Worm (Caenorhabditis elegans) whole organism, L2 larva: Measurements from ENCODE around the gene ctr-9.
A peak's percentile ranks its signal among the peaks of the same experiment; 100 is the strongest.

Experiments
- C34F6.9 ChIP-seq: fragments of 150-350 bp; optimal IDR thresholded peaks from 2 replicates; lab custom pipeline; 2014; ENCODE audit warnings: missing biosample characterization, missing genetic modification characterization
- F13H6.1 ChIP-seq: sonication (generic microtip); optimal IDR thresholded peaks from 2 replicates; lab custom pipeline; 2016; ENCODE audit warnings: missing genetic modification characterization, missing compliant biosample characterization
- R02D3.7 ChIP-seq: fragments of 150-350 bp; optimal IDR thresholded peaks from 2 replicates; lab custom pipeline; 2014; ENCODE audit warnings: missing biosample characterization, missing genetic modification characterization
- Y55F3AM.14 ChIP-seq: fragments of 200-800 bp; sonication (Bioruptor generic); optimal IDR thresholded peaks from 2 replicates; lab custom pipeline; 2018; ENCODE audit warnings: mild to moderate bottlenecking, missing genetic modification characterization, missing compliant biosample characterization
- ZK546.5 ChIP-seq: sonication (generic microtip); optimal IDR thresholded peaks from 2 replicates; lab custom pipeline; 2017; ENCODE audit warnings: missing biosample characterization, missing genetic modification characterization
- alr-1 ChIP-seq: fragments of 150-350 bp; optimal IDR thresholded peaks from 2 replicates; lab custom pipeline; 2014; ENCODE audit warnings: missing biosample characterization, missing genetic modification characterization
- aly-2 ChIP-seq: fragments of 150-350 bp; optimal IDR thresholded peaks from 2 replicates; lab custom pipeline; 2014; ENCODE audit warnings: missing biosample characterization, missing genetic modification characterization
- ama-1 ChIP-seq: fragments of 150-350 bp; optimal IDR thresholded peaks from 2 replicates; lab custom pipeline; 2018; ENCODE audit warnings: inconsistent platforms
- blmp-1 ChIP-seq: sonication (generic microtip); optimal IDR thresholded peaks from 2 replicates; lab custom pipeline; 2017; ENCODE audit warnings: missing genetic modification characterization, mild to moderate bottlenecking, missing compliant biosample characterization, antibody characterized with exemption, moderate library complexity; ENCODE audit not compliant: insufficient read depth
- ceh-16 ChIP-seq: fragments of 150-350 bp; optimal IDR thresholded peaks from 2 replicates; lab custom pipeline; 2014; ENCODE audit warnings: missing biosample characterization, missing genetic modification characterization
- ceh-82 ChIP-seq: fragments of 150-350 bp; optimal IDR thresholded peaks from 2 replicates; lab custom pipeline; 2014; ENCODE audit warnings: missing biosample characterization, missing genetic modification characterization
- crh-2 ChIP-seq: sonication (generic microtip); optimal IDR thresholded peaks from 2 replicates; lab custom pipeline; 2017; ENCODE audit warnings: missing biosample characterization, missing genetic modification characterization
- dmd-4 ChIP-seq: sonication (generic microtip); optimal IDR thresholded peaks from 2 replicates; lab custom pipeline; 2017; ENCODE audit warnings: missing biosample characterization, missing genetic modification characterization
- elt-1 ChIP-seq: fragments of 150-350 bp; optimal IDR thresholded peaks from 2 replicates; lab custom pipeline; 2014; ENCODE audit warnings: missing biosample characterization, missing genetic modification characterization
- elt-3 ChIP-seq: sonication (generic microtip); optimal IDR thresholded peaks from 2 replicates; lab custom pipeline; 2017; ENCODE audit warnings: missing biosample characterization, missing genetic modification characterization
- gmeb-1 ChIP-seq: fragments of 150-350 bp; optimal IDR thresholded peaks from 2 replicates; lab custom pipeline; 2014; ENCODE audit warnings: missing biosample characterization, missing genetic modification characterization
- lin-11 ChIP-seq: fragments of 150-350 bp; sonication (generic microtip); optimal IDR thresholded peaks from 2 replicates; lab custom pipeline; 2014; ENCODE audit warnings: missing biosample characterization, missing genetic modification characterization, inconsistent platforms, mixed read lengths
- lin-39 ChIP-seq: fragments of 150-350 bp; optimal IDR thresholded peaks from 2 replicates; lab custom pipeline; 2014; ENCODE audit warnings: missing biosample characterization, missing genetic modification reagents, missing genetic modification characterization
- lsy-2 ChIP-seq, 2 experiments: fragments of 150-350 bp in 1 of 2; sonication (generic microtip) in 1 of 2; optimal IDR thresholded peaks; 2 replicates each; lab custom pipeline; 2014 to 2017; ENCODE audit warnings: missing biosample characterization in 2 of 2, missing genetic modification characterization in 2 of 2
- mab-5 ChIP-seq: fragments of 150-350 bp; optimal IDR thresholded peaks from 2 replicates; lab custom pipeline; 2014; ENCODE audit warnings: missing biosample characterization, missing genetic modification characterization
- mbf-1 ChIP-seq: sonication (generic microtip); optimal IDR thresholded peaks from 2 replicates; lab custom pipeline; 2017; ENCODE audit warnings: missing biosample characterization, missing genetic modification characterization
- mdl-1 ChIP-seq, 2 experiments: fragments of 150-350 bp in 1 of 2; sonication (generic microtip) in 1 of 2; optimal IDR thresholded peaks; 2 replicates each; lab custom pipeline; 2017; ENCODE audit warnings: missing biosample characterization in 2 of 2, missing genetic modification characterization in 2 of 2
- nhr-11 ChIP-seq: fragments of 150-350 bp; optimal IDR thresholded peaks from 2 replicates; lab custom pipeline; 2014; ENCODE audit warnings: missing biosample characterization, missing genetic modification characterization
- nhr-12 ChIP-seq: fragments of 150-350 bp; optimal IDR thresholded peaks from 2 replicates; lab custom pipeline; 2014; ENCODE audit warnings: missing biosample characterization, missing genetic modification characterization
- nhr-129 ChIP-seq: fragments of 150-350 bp; optimal IDR thresholded peaks from 2 replicates; lab custom pipeline; 2014; ENCODE audit warnings: missing biosample characterization, missing genetic modification characterization
- nhr-21 ChIP-seq: fragments of 150-350 bp; optimal IDR thresholded peaks from 2 replicates; lab custom pipeline; 2014; ENCODE audit warnings: missing biosample characterization, missing genetic modification characterization
- nhr-23 ChIP-seq: fragments of 150-350 bp; optimal IDR thresholded peaks from 2 replicates; lab custom pipeline; 2014; ENCODE audit warnings: missing biosample characterization, missing genetic modification reagents, missing genetic modification characterization
- nhr-25 ChIP-seq: fragments of 150-350 bp; sonication (generic microtip); optimal IDR thresholded peaks from 3 replicates; lab custom pipeline; 2014; ENCODE audit warnings: missing biosample characterization, missing genetic modification characterization
- nhr-6 ChIP-seq: fragments of 150-350 bp; optimal IDR thresholded peaks from 2 replicates; lab custom pipeline; 2014; ENCODE audit warnings: missing biosample characterization, missing genetic modification characterization
- nhr-77 ChIP-seq: fragments of 150-350 bp; optimal IDR thresholded peaks from 2 replicates; lab custom pipeline; 2014; ENCODE audit warnings: missing biosample characterization, missing genetic modification characterization
- peb-1 ChIP-seq: fragments of 150-350 bp; optimal IDR thresholded peaks from 2 replicates; lab custom pipeline; 2014; ENCODE audit warnings: missing biosample characterization, missing genetic modification characterization
- sem-4 ChIP-seq: fragments of 150-350 bp; optimal IDR thresholded peaks from 2 replicates; lab custom pipeline; 2014; ENCODE audit warnings: missing biosample characterization, missing genetic modification reagents, missing genetic modification characterization
- sma-3 ChIP-seq: sonication (generic microtip); optimal IDR thresholded peaks from 2 replicates; lab custom pipeline; 2016; ENCODE audit warnings: missing genetic modification reagents, missing genetic modification characterization, missing compliant biosample characterization
- snpc-4 ChIP-seq: fragments of 150-350 bp; optimal IDR thresholded peaks from 2 replicates; lab custom pipeline; 2014; ENCODE audit warnings: missing biosample characterization, missing genetic modification characterization
- unc-55 ChIP-seq: fragments of 150-350 bp; sonication (generic microtip); optimal IDR thresholded peaks from 3 replicates; lab custom pipeline; 2014; ENCODE audit warnings: missing biosample characterization, missing genetic modification reagents, missing genetic modification characterization
- zag-1 ChIP-seq: fragments of 150-350 bp; optimal IDR thresholded peaks from 2 replicates; lab custom pipeline; 2014; ENCODE audit warnings: missing biosample characterization, missing genetic modification characterization
- ztf-1 ChIP-seq: fragments of 200-800 bp; sonication (Bioruptor generic); conservative IDR thresholded peaks from 2 replicates; pipeline ENCODE4 v1.3.6; 2022; ENCODE audit warnings: missing genetic modification characterization, missing compliant biosample characterization
- ztf-11 ChIP-seq: sonication (generic microtip); optimal IDR thresholded peaks from 2 replicates; lab custom pipeline; 2017; ENCODE audit warnings: missing biosample characterization, missing genetic modification characterization
- ztf-4 ChIP-seq: fragments of 150-350 bp; optimal IDR thresholded peaks from 2 replicates; lab custom pipeline; 2014; ENCODE audit warnings: missing biosample characterization, missing genetic modification characterization

ctr-9 gene

ce11 chrIII:9542280-9542679 lies 51.1 kb downstream of the ctr-9 start, which contains the start of gene mut-7:
TSS of gene mut-7 (minus strand) at chrIII:9542380.
- TF ChIP-seq nhr-6 (tag; lab: Kevin White, UChicago) (no peak), C34F6.9 (tag; lab: Kevin White, UChicago) (no peak), elt-1 (tag; lab: Kevin White, UChicago) (no peak), sma-3 (no peak), nhr-12 (tag; lab: Kevin White, UChicago) (no peak), nhr-23 (tag; lab: Kevin White, UChicago) (no peak), ceh-16 (tag; lab: Kevin White, UChicago) (no peak), zag-1 (tag; lab: Kevin White, UChicago) (no peak), nhr-25 (tag; lab: Kevin White, UChicago) (no peak), elt-3 (tag; lab: Kevin White, UChicago) (no peak), dmd-4 (tag; lab: Kevin White, UChicago) (no peak), unc-55 (no peak), mab-5 (tag; lab: Kevin White, UChicago) (no peak), blmp-1 (no peak), lin-39 (tag; lab: Kevin White, UChicago) (no peak), mbf-1 (tag; lab: Kevin White, UChicago) (no peak)
- TF ChIP-seq, all 48 proteins: peak for 0

- TF ChIP-seq lsy-2 (tag; optimal IDR thresholded peaks at IDR 0.05; lab: Kevin White, UChicago), result peak; percentile 32 to 83
- TF ChIP-seq C34F6.9 (tag; lab: Kevin White, UChicago), result peak; percentile 83
- peak; percentile 51 for TF ChIP-seq gmeb-1 (tag; lab: Kevin White, UChicago)
- TF ChIP-seq crh-2, result peak; percentile 16
- peak; percentile 89 for TF ChIP-seq unc-55
- TF ChIP-seq snpc-4 (tag; lab: Kevin White, UChicago), result no peak
- no peak for TF ChIP-seq peb-1
- TF ChIP-seq ztf-4 (tag; lab: Kevin White, UChicago), result no peak
Observed at ce11 chrIII:9542816-9543215, 51.6 kb downstream of the ctr-9 start, which contains the start of gene eif-2Balpha. TSS of gene eif-2Balpha (plus strand) at chrIII:9543119.

DNA sequence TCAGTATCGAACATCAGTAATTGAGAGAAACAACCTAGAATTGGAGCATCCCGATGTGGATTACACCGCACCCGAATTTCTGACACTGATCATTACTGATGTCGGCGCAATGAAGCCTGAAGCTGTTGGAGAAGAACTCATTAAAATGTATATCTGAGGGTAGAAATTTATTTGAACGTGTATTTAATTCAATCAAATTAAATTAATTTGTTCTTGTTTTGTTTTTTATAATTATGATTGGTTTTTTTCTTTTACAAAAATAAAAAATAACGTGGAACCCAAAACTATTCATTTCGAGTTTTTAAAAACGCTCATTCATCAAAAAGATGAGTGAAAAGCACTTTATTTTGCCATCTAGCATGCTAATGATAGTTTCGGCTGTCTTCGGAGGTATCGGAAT lies 52.9 kb downstream of the ctr-9 start, which contains the start of gene ZK1098.9:
Gene ZK1098.9, plus strand, starts transcription at position 301 of the 400 bp plus-strand sequence.
- no peak for TF ChIP-seq F13H6.1 (tag; lab: Kevin White, UChicago)
- no peak for TF ChIP-seq sma-3
- TF ChIP-seq lin-11 (tag; lab: Kevin White, UChicago), result no peak
- TF ChIP-seq ZK546.5 (tag; lab: Kevin White, UChicago), result no peak
- no peak for TF ChIP-seq ceh-82
- TF ChIP-seq sem-4 (tag; lab: Kevin White, UChicago), result no peak
- TF ChIP-seq elt-3 (tag; lab: Kevin White, UChicago), result no peak
- TF ChIP-seq blmp-1, result no peak
- TF ChIP-seq nhr-12 (tag; lab: Kevin White, UChicago), result no peak

- TF ChIP-seq Y55F3AM.14 (GFP tag; lab: Kevin White, UChicago) (no peak), lsy-2 (tag; optimal IDR thresholded peaks at IDR 0.05; lab: Kevin White, UChicago) (peak in 1 of 2 experiments; percentile 14)
Observed at ce11 chrIII:9544820-9545219, 53.6 kb downstream of the ctr-9 start, which contains the start of gene ZK1098.12. TSS of gene ZK1098.12 (plus strand) at chrIII:9545120.

ce11 chrIII:9546016-9546659 lies 54.9 kb downstream of the ctr-9 start, which contains the start of gene unc-16:
TSS of gene unc-16 (plus strand) at chrIII:9546258.
- peak; percentile 91 for TF ChIP-seq F13H6.1 (tag; lab: Kevin White, UChicago)
- peak; percentile 82 for TF ChIP-seq sem-4 (tag; lab: Kevin White, UChicago)
- no peak for TF ChIP-seq dmd-4 (tag; lab: Kevin White, UChicago)
- TF ChIP-seq ZK546.5 (tag; lab: Kevin White, UChicago), result peak; percentile 9
- TF ChIP-seq zag-1 (tag; lab: Kevin White, UChicago), result peak; percentile 66
- peak; percentile 2 for TF ChIP-seq Y55F3AM.14 (GFP tag; lab: Kevin White, UChicago)
- TF ChIP-seq lin-39 (tag; lab: Kevin White, UChicago), result no peak
- TF ChIP-seq nhr-77 (tag; lab: Kevin White, UChicago), result no peak
- no peak for TF ChIP-seq blmp-1
- peak; percentile 99 to 100 for TF ChIP-seq lsy-2 (tag; optimal IDR thresholded peaks at IDR 0.05; lab: Kevin White, UChicago)
- TF ChIP-seq nhr-6 (tag; lab: Kevin White, UChicago), result peak; percentile 54
- TF ChIP-seq nhr-129 (tag; lab: Kevin White, UChicago), result peak; percentile 85
- peak; percentile 76 for TF ChIP-seq nhr-21 (tag; lab: Kevin White, UChicago)
- TF ChIP-seq aly-2 (tag; lab: Kevin White, UChicago), result no peak
- TF ChIP-seq unc-55, result peak; percentile 96
- TF ChIP-seq ztf-1 (GFP tag; lab: Robert Waterston, UW), result no peak
- TF ChIP-seq nhr-11 (tag; lab: Kevin White, UChicago), result no peak
- no peak for TF ChIP-seq mbf-1 (tag; lab: Kevin White, UChicago)
- no peak for TF ChIP-seq ceh-16 (tag; lab: Kevin White, UChicago)
- no peak for TF ChIP-seq R02D3.7
- TF ChIP-seq mab-5 (tag; lab: Kevin White, UChicago), result peak; percentile 80
- TF ChIP-seq mdl-1 (tag; optimal IDR thresholded peaks at IDR 0.05; lab: Kevin White, UChicago), result peak; percentile 64 to 91
- TF ChIP-seq nhr-12 (tag; lab: Kevin White, UChicago), result no peak
- TF ChIP-seq C34F6.9 (tag; lab: Kevin White, UChicago), result peak; percentile 98
- no peak for TF ChIP-seq alr-1 (tag; lab: Kevin White, UChicago)
- TF ChIP-seq elt-1 (tag; lab: Kevin White, UChicago), result no peak
- peak; percentile 62 for TF ChIP-seq ztf-4 (tag; lab: Kevin White, UChicago)
- TF ChIP-seq ztf-11 (tag; lab: Kevin White, UChicago), result no peak
- TF ChIP-seq peb-1, result no peak
- peak; percentile 80 for TF ChIP-seq sma-3
- peak; percentile 75 for TF ChIP-seq gmeb-1 (tag; lab: Kevin White, UChicago)
- TF ChIP-seq ama-1 (lab: Kevin White, UChicago), result peak; percentile 84
- no peak for TF ChIP-seq nhr-23 (tag; lab: Kevin White, UChicago)
- TF ChIP-seq lin-11 (tag; lab: Kevin White, UChicago), result peak; percentile 90
- peak; percentile 89 for TF ChIP-seq crh-2
- TF ChIP-seq snpc-4 (tag; lab: Kevin White, UChicago), result peak; percentile 83
